Worm (Caenorhabditis elegans): ENCODE measurements around the gene ltd-1.

ce11 chrII:8117426-8117825, 24.9 kb upstream of the ltd-1 start:
- no peak for TF ChIP-seq dsc-1 (tag; optimal IDR thresholded peaks at IDR 0.05)
- no peak for TF ChIP-seq hlh-17 (GFP tag; optimal IDR thresholded peaks at IDR 0.05; ENCODE audit: borderline replicate concordance)
- TF ChIP-seq ztf-4 (tag; optimal IDR thresholded peaks at IDR 0.05) = no peak
- TF ChIP-seq nhr-77 (tag; optimal IDR thresholded peaks at IDR 0.05) = no peak
- no peak for TF ChIP-seq ama-1 (optimal IDR thresholded peaks at IDR 0.05)
- TF ChIP-seq nhr-237 (tag; optimal IDR thresholded peaks at IDR 0.05) = no peak
- no peak for TF ChIP-seq unc-98 (GFP tag; IDR thresholded peaks at IDR 0.05)
- no peak for TF ChIP-seq lin-39 (tag; optimal IDR thresholded peaks at IDR 0.05)
- TF ChIP-seq unc-62 (GFP tag; optimal IDR thresholded peaks at IDR 0.05) = no peak
- no peak for TF ChIP-seq nhr-20 (tag; optimal IDR thresholded peaks at IDR 0.05)
- TF ChIP-seq fos-1 (tag; optimal IDR thresholded peaks at IDR 0.05) = no peak

All from whole organism, L1 larva.